Worm (Caenorhabditis elegans): Measurements from ENCODE around the gene fbxa-59.

fbxa-59 gene

DNA sequence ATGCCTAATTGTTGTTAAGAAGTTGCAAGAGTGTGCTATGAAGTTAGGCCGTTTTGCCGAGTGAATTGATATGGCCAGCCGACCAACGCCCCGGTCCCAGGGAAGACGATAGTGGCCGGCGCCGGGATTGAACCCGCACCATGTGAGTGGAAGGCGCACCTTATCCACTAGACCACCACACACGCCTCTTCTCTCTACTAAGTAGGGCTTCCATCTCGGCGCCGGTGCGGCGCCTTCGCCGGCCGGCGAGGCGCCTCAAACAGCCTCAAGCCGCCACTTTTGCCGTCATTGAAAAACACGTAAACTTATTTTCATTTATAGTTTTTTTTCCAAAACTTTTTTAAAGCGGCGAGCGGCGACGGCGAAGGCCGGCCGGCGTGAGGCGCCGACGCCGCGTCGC is 35.6 kb upstream of the fbxa-59 start (continued):
- TF ChIP-seq nhr-90 (tag; optimal IDR thresholded peaks at IDR 0.05) (no peak), ztf-25 (GFP tag; IDR thresholded peaks at IDR 0.05) (no peak), B0019.2 (GFP tag; conservative IDR thresholded peaks at IDR 0.05) (no peak), dox-1 (GFP tag; IDR thresholded peaks at IDR 0.05) (peak; percentile 58), lag-1 (GFP tag; IDR thresholded peaks at IDR 0.05) (no peak), hlh-26 (GFP tag; conservative IDR thresholded peaks at IDR 0.05) (no peak), ceh-100 (GFP tag; IDR thresholded peaks at IDR 0.05) (no peak), attf-3 (GFP tag; conservative IDR thresholded peaks at IDR 0.05) (no peak), nfya-1 (tag; optimal IDR thresholded peaks at IDR 0.05; ENCODE audit: borderline replicate concordance, insufficient read depth) (no peak), rpc-1 (optimal IDR thresholded peaks at IDR 0.05) (no peak), rpc-1 (tag; optimal IDR thresholded peaks at IDR 0.05) (peak; percentile 38)

DNA sequence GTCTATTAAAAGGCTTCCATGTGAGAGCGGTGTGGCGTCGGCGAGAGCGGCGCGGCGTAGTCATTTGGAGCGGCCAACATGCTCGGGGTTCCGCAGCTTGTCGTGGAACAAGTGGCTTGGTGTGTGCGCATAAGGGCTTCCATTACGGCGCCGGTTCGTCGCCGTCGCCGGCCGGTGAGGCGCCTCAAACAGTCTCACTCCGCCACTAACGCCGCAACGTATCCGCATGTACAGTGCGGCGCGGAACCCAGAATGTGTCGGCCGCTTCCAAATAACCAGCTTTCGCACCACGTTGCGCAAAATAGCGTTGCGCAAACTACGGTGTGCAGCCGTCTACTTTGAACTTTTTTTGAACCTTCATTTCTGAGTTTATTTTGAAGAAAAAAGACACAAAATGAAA is 27.7 kb upstream of the fbxa-59 start:
- TF ChIP-seq F23B12.7 (tag; optimal IDR thresholded peaks at IDR 0.05; ENCODE audit: insufficient read depth): no peak
- TF ChIP-seq madf-3 (GFP tag; IDR thresholded peaks at IDR 0.05): 0 out of 2 replicates have a peak, but pooled peaks have one; percentile 13
- peak; percentile 43 for TF ChIP-seq snpc-1.1 (tag; optimal IDR thresholded peaks at IDR 0.05; ENCODE audit: insufficient read depth)
- TF ChIP-seq hmg-1.2 (GFP tag; IDR thresholded peaks at IDR 0.05): 0 out of 2 replicates have a peak, but pooled peaks have one; percentile 24
- TF ChIP-seq ceh-100 (GFP tag; IDR thresholded peaks at IDR 0.05): no peak
- TF ChIP-seq egrh-3 (GFP tag; IDR thresholded peaks at IDR 0.05): peak; percentile 56; the same call in 1 of the 2 replicates
- no peak for TF ChIP-seq snpc-4 (GFP tag; optimal IDR thresholded peaks at IDR 0.05)
- TF ChIP-seq snpc-4 (tag; optimal IDR thresholded peaks at IDR 0.05): peak in 1 of 4 experiments; percentile 86
- TF ChIP-seq pbrm-1 (GFP tag; IDR thresholded peaks at IDR 0.05): 0 out of 2 replicates have a peak, but pooled peaks have one; percentile 18
- TF ChIP-seq zfh-2 (GFP tag; conservative IDR thresholded peaks at IDR 0.05): peak; percentile 84

DNA sequence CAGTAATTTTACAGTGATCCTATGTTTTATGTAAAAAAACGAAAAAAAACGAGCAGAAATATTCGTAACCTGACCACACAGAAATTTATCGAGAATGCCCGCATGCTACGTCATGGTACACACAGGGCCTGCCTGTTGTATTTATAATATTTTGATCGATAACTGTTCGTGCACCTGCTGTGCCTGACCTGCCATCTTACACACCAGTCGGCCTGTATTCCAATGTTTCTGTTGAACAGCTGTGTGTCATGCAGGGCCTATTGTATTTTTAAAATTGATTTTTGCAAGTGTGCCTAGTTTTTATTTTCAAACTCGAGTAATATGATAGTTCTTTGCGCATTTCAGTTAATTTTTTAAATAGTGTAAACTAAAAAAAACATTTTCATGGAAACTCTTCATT is 23.0 kb upstream of the fbxa-59 start:
- TF ChIP-seq Y95B8A.8 (GFP tag; IDR thresholded peaks at IDR 0.05) (no peak), T26A5.8 (tag; optimal IDR thresholded peaks at IDR 0.05) (no peak), pha-4 (tag; optimal IDR thresholded peaks at IDR 0.05) (no peak), aptf-3 (GFP tag; IDR thresholded peaks at IDR 0.05) (no peak), C06A6.2 (GFP tag; conservative IDR thresholded peaks at IDR 0.05) (no peak), B0336.3 (GFP tag; IDR thresholded peaks at IDR 0.05) (no peak), sea-2 (GFP tag; IDR thresholded peaks at IDR 0.05) (no peak), lin-40 (tag; optimal IDR thresholded peaks at IDR 0.05) (no peak), ama-1 (optimal IDR thresholded peaks at IDR 0.05) (no peak), ama-1 (GFP tag; optimal IDR thresholded peaks at IDR 0.05) (no peak), madf-8 (GFP tag; conservative IDR thresholded peaks at IDR 0.05) (no peak), repo-1 (tag; optimal IDR thresholded peaks at IDR 0.05) (no peak), tbx-9 (tag; optimal IDR thresholded peaks at IDR 0.05; ENCODE audit: borderline replicate concordance) (no peak), T07F8.4 (tag; optimal IDR thresholded peaks at IDR 0.05) (no peak), F49E8.2 (tag; optimal IDR thresholded peaks at IDR 0.05; ENCODE audit: insufficient read depth) (no peak), ceh-100 (GFP tag; IDR thresholded peaks at IDR 0.05) (no peak), F57C9.4 (tag; optimal IDR thresholded peaks at IDR 0.05) (no peak), lsl-1 (GFP tag; optimal IDR thresholded peaks at IDR 0.05) (no peak), ceh-79 (tag; optimal IDR thresholded peaks at IDR 0.05) (no peak), ets-4 (GFP tag; optimal IDR thresholded peaks at IDR 0.05) (no peak), F33H1.4 (GFP tag; IDR thresholded peaks at IDR 0.05) (no peak)
